Worm (Caenorhabditis elegans) whole organism, L1 larva: Measurements from ENCODE around the gene ZK112.4.

ENCODE experiments used
- C04F5.9 ChIP-seq: sonication (generic microtip); optimal IDR thresholded peaks from 2 replicates; lab custom pipeline; 2016; ENCODE audit warnings: missing genetic modification characterization, missing compliant biosample characterization
- C34B4.2 ChIP-seq: sonication (generic microtip); optimal IDR thresholded peaks from 2 replicates; lab custom pipeline; 2017; ENCODE audit warnings: mild to moderate bottlenecking, missing genetic modification characterization, missing compliant biosample characterization
- F16B12.6 ChIP-seq: fragments of 150-350 bp; optimal IDR thresholded peaks from 2 replicates; lab custom pipeline; 2014; ENCODE audit warnings: missing biosample characterization, missing genetic modification characterization
- aha-1 ChIP-seq: fragments of 150-350 bp; optimal IDR thresholded peaks from 2 replicates; lab custom pipeline; 2014; ENCODE audit warnings: missing biosample characterization, missing genetic modification characterization
- alr-1 ChIP-seq: fragments of 200-800 bp; sonication (Bioruptor generic); optimal IDR thresholded peaks from 2 replicates; lab custom pipeline; 2018; ENCODE audit warnings: borderline replicate concordance, mild to moderate bottlenecking, missing genetic modification characterization, missing compliant biosample characterization
- aly-2 ChIP-seq: fragments of 150-350 bp; optimal IDR thresholded peaks from 2 replicates; lab custom pipeline; 2014; ENCODE audit warnings: missing biosample characterization, missing genetic modification characterization
- ama-1 ChIP-seq: fragments of 150-350 bp; optimal IDR thresholded peaks from 2 replicates; lab custom pipeline; 2014
- blmp-1 ChIP-seq: fragments of 150-350 bp; optimal IDR thresholded peaks from 2 replicates; lab custom pipeline; 2014; ENCODE audit warnings: missing biosample characterization, missing genetic modification characterization
- ceh-82 ChIP-seq, 3 experiments: fragments of 150-350 bp in 1 of 3; sonication (generic microtip) in 2 of 3; optimal IDR thresholded peaks; 2 replicates each; lab custom pipeline; 2014 to 2017; ENCODE audit warnings: missing biosample characterization in 3 of 3, missing genetic modification characterization in 3 of 3
- ceh-90 ChIP-seq: sonication (generic microtip); optimal IDR thresholded peaks from 2 replicates; lab custom pipeline; 2016; ENCODE audit warnings: missing genetic modification characterization, missing compliant biosample characterization
- ces-1 ChIP-seq: fragments of 150-350 bp; optimal IDR thresholded peaks from 2 replicates; lab custom pipeline; 2014; ENCODE audit warnings: missing biosample characterization, missing genetic modification reagents, missing genetic modification characterization
- dpl-1 ChIP-seq, 3 experiments: fragments of 150-350 bp in 2 of 3; sonication (generic microtip) in 1 of 3; optimal IDR thresholded peaks; 2 replicates each; lab custom pipeline; 2014 to 2017; ENCODE audit warnings: missing biosample characterization in 3 of 3, missing genetic modification characterization in 3 of 3, missing genetic modification reagents in 3 of 3
- dsc-1 ChIP-seq: sonication (generic microtip); optimal IDR thresholded peaks from 2 replicates; lab custom pipeline; 2016; ENCODE audit warnings: mild to moderate bottlenecking, missing genetic modification characterization, missing compliant biosample characterization
- efl-1 ChIP-seq, 4 experiments: fragments of 150-350 bp; optimal IDR thresholded peaks in 3 of 4; peaks in 1 of 4; 1 replicate in 1 of 4; 2 replicates in 3 of 4; lab custom pipeline; 2014; ENCODE audit warnings: missing biosample characterization in 2 of 4, missing genetic modification characterization in 2 of 4, missing genetic modification reagents in 2 of 4
- efl-3 ChIP-seq: fragments of 200-800 bp; sonication (Bioruptor generic); optimal IDR thresholded peaks from 2 replicates; lab custom pipeline; 2018; ENCODE audit warnings: mild to moderate bottlenecking, missing genetic modification characterization, missing compliant biosample characterization
- ets-5 ChIP-seq: fragments of 200-800 bp; sonication (Bioruptor generic); IDR thresholded peaks from 2 replicates; pipeline ENCODE4 v1.3.6; 2022; ENCODE audit warnings: missing genetic modification characterization, missing compliant biosample characterization
- fkh-10 ChIP-seq: sonication (generic microtip); optimal IDR thresholded peaks from 2 replicates; lab custom pipeline; 2017; ENCODE audit warnings: missing biosample characterization, missing genetic modification reagents, missing genetic modification characterization
- fkh-4 ChIP-seq: sonication (generic microtip); optimal IDR thresholded peaks from 2 replicates; lab custom pipeline; 2016; ENCODE audit warnings: missing compliant biosample characterization, missing genetic modification characterization, borderline replicate concordance
- fkh-8 ChIP-seq: sonication (generic microtip); optimal IDR thresholded peaks from 2 replicates; lab custom pipeline; 2016; ENCODE audit warnings: mild to moderate bottlenecking, missing genetic modification characterization, missing compliant biosample characterization
- hlh-4 ChIP-seq: sonication (generic microtip); optimal IDR thresholded peaks from 2 replicates; lab custom pipeline; 2016; ENCODE audit warnings: mild to moderate bottlenecking, missing genetic modification characterization, missing compliant biosample characterization
- irx-1 ChIP-seq: sonication (generic microtip); optimal IDR thresholded peaks from 2 replicates; lab custom pipeline; 2016; ENCODE audit warnings: missing genetic modification characterization, missing compliant biosample characterization
- jun-1 ChIP-seq: fragments of 150-350 bp; optimal IDR thresholded peaks from 2 replicates; lab custom pipeline; 2014; ENCODE audit warnings: missing biosample characterization, missing genetic modification reagents, missing genetic modification characterization
- lin-14 ChIP-seq: fragments of 200-800 bp; sonication (Bioruptor generic); optimal IDR thresholded peaks from 2 replicates; lab custom pipeline; 2018; ENCODE audit warnings: mild to moderate bottlenecking, missing genetic modification characterization, moderate library complexity, missing compliant biosample characterization
- lin-15B ChIP-seq: fragments of 150-350 bp; sonication (generic microtip); optimal IDR thresholded peaks from 3 replicates; lab custom pipeline; 2014; ENCODE audit warnings: missing biosample characterization, missing genetic modification characterization
- lsy-2 ChIP-seq, 2 experiments: fragments of 150-350 bp; optimal IDR thresholded peaks; 2 replicates each; lab custom pipeline; 2014; ENCODE audit warnings: missing biosample characterization in 2 of 2, missing genetic modification characterization in 2 of 2
- mef-2 ChIP-seq: fragments of 150-350 bp; optimal IDR thresholded peaks from 2 replicates; lab custom pipeline; 2014; ENCODE audit warnings: missing biosample characterization, missing genetic modification characterization
- nhr-20 ChIP-seq: sonication (generic microtip); optimal IDR thresholded peaks from 2 replicates; lab custom pipeline; 2016; ENCODE audit warnings: mild to moderate bottlenecking, missing genetic modification characterization, missing compliant biosample characterization
- nhr-237 ChIP-seq: fragments of 150-350 bp; optimal IDR thresholded peaks from 2 replicates; lab custom pipeline; 2014; ENCODE audit warnings: missing biosample characterization, missing genetic modification characterization
- nhr-28 ChIP-seq: fragments of 150-350 bp; optimal IDR thresholded peaks from 2 replicates; lab custom pipeline; 2014; ENCODE audit warnings: missing biosample characterization, missing genetic modification characterization
- nhr-76 ChIP-seq: sonication (generic microtip); optimal IDR thresholded peaks from 2 replicates; lab custom pipeline; 2017; ENCODE audit warnings: missing biosample characterization, missing genetic modification characterization
- nhr-77 ChIP-seq: fragments of 150-350 bp; optimal IDR thresholded peaks from 2 replicates; lab custom pipeline; 2014; ENCODE audit warnings: missing biosample characterization, missing genetic modification characterization
- nhr-85 ChIP-seq: sonication (generic microtip); peaks from one replicate; lab custom pipeline; 2016; ENCODE audit warnings: missing genetic modification characterization, inconsistent platforms, missing compliant biosample characterization
- pax-3 ChIP-seq: fragments of 200-800 bp; sonication (Bioruptor generic); optimal IDR thresholded peaks from 2 replicates; lab custom pipeline; 2018; ENCODE audit warnings: mild to moderate bottlenecking, missing genetic modification characterization, moderate library complexity, missing compliant biosample characterization
- rnt-1 ChIP-seq: sonication (generic microtip); optimal IDR thresholded peaks from 2 replicates; lab custom pipeline; 2016; ENCODE audit warnings: mild to moderate bottlenecking, missing genetic modification characterization, moderate library complexity, missing compliant biosample characterization
- sptf-1 ChIP-seq: fragments of 150-350 bp; optimal IDR thresholded peaks from 2 replicates; lab custom pipeline; 2014; ENCODE audit warnings: missing biosample characterization, missing genetic modification characterization
- sup-37 ChIP-seq: fragments of 200-800 bp; sonication (Bioruptor generic); optimal IDR thresholded peaks from 2 replicates; lab custom pipeline; 2018; ENCODE audit warnings: mild to moderate bottlenecking, missing genetic modification characterization, missing compliant biosample characterization
- swsn-7 ChIP-seq: sonication (generic microtip); optimal IDR thresholded peaks from 2 replicates; lab custom pipeline; 2016; ENCODE audit warnings: missing genetic modification characterization, missing compliant biosample characterization
- tbx-2 ChIP-seq: sonication (generic microtip); optimal IDR thresholded peaks from 2 replicates; lab custom pipeline; 2016; ENCODE audit warnings: missing genetic modification characterization, missing compliant biosample characterization
- unc-130 ChIP-seq: fragments of 150-350 bp; optimal IDR thresholded peaks from 2 replicates; lab custom pipeline; 2017; ENCODE audit warnings: missing biosample characterization, missing genetic modification characterization, inconsistent platforms
- unc-30 ChIP-seq: sonication (generic microtip); optimal IDR thresholded peaks from 2 replicates; lab custom pipeline; 2017; ENCODE audit warnings: missing biosample characterization, missing genetic modification characterization
- unc-86 ChIP-seq: sonication (generic microtip); optimal IDR thresholded peaks from 2 replicates; lab custom pipeline; 2016; ENCODE audit warnings: missing genetic modification characterization, missing compliant biosample characterization
- unc-98 ChIP-seq: fragments of 200-800 bp; sonication (Bioruptor generic); IDR thresholded peaks from 2 replicates; pipeline ENCODE4 v1.3.6; 2022; ENCODE audit warnings: missing genetic modification characterization, missing compliant biosample characterization
- zip-4 ChIP-seq: fragments of 200-800 bp; sonication (Bioruptor generic); optimal IDR thresholded peaks from 2 replicates; lab custom pipeline; 2018; ENCODE audit warnings: mild to moderate bottlenecking, missing genetic modification characterization, moderate library complexity, missing compliant biosample characterization
- ztf-11 ChIP-seq, 2 experiments: sonication (generic microtip); optimal IDR thresholded peaks; 2 replicates each; lab custom pipeline; 2016 to 2017; ENCODE audit warnings: missing genetic modification characterization in 2 of 2, missing biosample characterization in 1 of 2, missing compliant biosample characterization in 1 of 2
- ztf-4 ChIP-seq: fragments of 150-350 bp; optimal IDR thresholded peaks from 2 replicates; lab custom pipeline; 2014; ENCODE audit warnings: missing biosample characterization, missing genetic modification characterization

The ZK112.4 gene

ce11 chrIII:7710943-7711342 is 18.9 kb downstream of the ZK112.4 start (continued):
- TF ChIP-seq fkh-4 (tag; lab: Kevin White, UChicago) (no peak), irx-1 (tag; lab: Kevin White, UChicago) (no peak), swsn-7 (tag; lab: Kevin White, UChicago) (peak; percentile 42), dpl-1 (GFP tag; optimal IDR thresholded peaks at IDR 0.05; lab: Kevin White, UChicago) (peak in 2 of 3 experiments; percentile 26 to 59), dsc-1 (tag; lab: Kevin White, UChicago) (peak; percentile 30), sptf-1 (tag; lab: Kevin White, UChicago) (no peak), ceh-90 (no peak), ets-5 (GFP tag; lab: Robert Waterston, UW) (no peak), unc-30 (no peak), ztf-4 (tag; lab: Kevin White, UChicago) (no peak), zip-4 (GFP tag; lab: Kevin White, UChicago) (no peak), ama-1 (no peak), tbx-2 (peak; percentile 16), efl-1 (optimal IDR thresholded peaks at IDR 0.05; lab: Kevin White, UChicago) (peak; percentile 33 to 36), efl-1 (GFP tag; optimal IDR thresholded peaks at IDR 0.05 in 1 of 2; lab: Kevin White, UChicago) (peak; percentile 46 to 83), lin-14 (GFP tag; lab: Kevin White, UChicago) (peak; percentile 75), nhr-85 (tag; lab: Kevin White, UChicago) (no peak), jun-1 (tag; lab: Kevin White, UChicago) (no peak), rnt-1 (tag; lab: Kevin White, UChicago) (peak; percentile 46), alr-1 (tag; lab: Kevin White, UChicago) (no peak), F16B12.6 (tag; lab: Kevin White, UChicago) (peak; percentile 79), pax-3 (tag; lab: Kevin White, UChicago) (no peak), nhr-20 (peak; percentile 17), C34B4.2 (no peak), fkh-10 (GFP tag; lab: Kevin White, UChicago) (no peak), mef-2 (tag; lab: Kevin White, UChicago) (no peak), ces-1 (GFP tag; lab: Kevin White, UChicago) (no peak), sup-37 (GFP tag; lab: Kevin White, UChicago) (no peak), nhr-28 (tag; lab: Kevin White, UChicago) (no peak), blmp-1 (tag; lab: Kevin White, UChicago) (peak; percentile 81), efl-3 (no peak), unc-98 (GFP tag; lab: Robert Waterston, UW) (no peak), aha-1 (tag; lab: Kevin White, UChicago) (no peak), C04F5.9 (tag; lab: Kevin White, UChicago) (no peak), lsy-2 (tag; optimal IDR thresholded peaks at IDR 0.05; lab: Kevin White, UChicago) (peak; percentile 53 to 56), fkh-8 (tag; lab: Kevin White, UChicago) (peak; percentile 44), nhr-237 (no peak), ztf-11 (tag; optimal IDR thresholded peaks at IDR 0.05; lab: Kevin White, UChicago) (no peak), aly-2 (tag; lab: Kevin White, UChicago) (no peak), ceh-82 (tag; optimal IDR thresholded peaks at IDR 0.05; lab: Kevin White, UChicago) (peak in 1 of 3 experiments; percentile 56), nhr-77 (no peak), nhr-76 (tag; lab: Kevin White, UChicago) (no peak), lin-15B (peak; percentile 35), unc-130 (tag; lab: Kevin White, UChicago) (no peak), unc-86 (tag; lab: Kevin White, UChicago) (no peak), hlh-4 (tag; lab: Kevin White, UChicago) (no peak)
- TF ChIP-seq, all 84 proteins: peak for 23
